Worm (Caenorhabditis elegans): ENCODE data around the gene oct-2.

Gene oct-2

ce11 chrX:11324240-11324639 is 22.0 kb upstream of the oct-2 start, which contains the start of gene asm-2:
TSS of gene asm-2 (minus strand) at chrX:11324251.
- TF ChIP-seq ceh-20 (GFP tag; IDR thresholded peaks at IDR 0.05) (no peak), tra-1 (GFP tag; IDR thresholded peaks at IDR 0.05) (peak; percentile 36; the same call in 1 of the 2 replicates), unc-130 (GFP tag; optimal IDR thresholded peaks at IDR 0.05) (no peak), dmd-6 (GFP tag; IDR thresholded peaks at IDR 0.05) (peak; percentile 63), pqm-1 (tag; optimal IDR thresholded peaks at IDR 0.05) (peak; percentile 98), nhr-28 (tag; optimal IDR thresholded peaks at IDR 0.05) (peak; percentile 87), F10B5.3 (tag; optimal IDR thresholded peaks at IDR 0.05) (no peak), T26A8.4 (GFP tag; IDR thresholded peaks at IDR 0.05) (no peak), gei-8 (GFP tag; optimal IDR thresholded peaks at IDR 0.05) (no peak), spr-1 (tag; optimal IDR thresholded peaks at IDR 0.05) (no peak), daf-16 (GFP tag; optimal IDR thresholded peaks at IDR 0.05) (no peak), daf-16 (tag; optimal IDR thresholded peaks at IDR 0.05) (peak; percentile 88), lin-1 (GFP tag; IDR thresholded peaks at IDR 0.05) (no peak), lin-38 (GFP tag; IDR thresholded peaks at IDR 0.05) (no peak), mdl-1 (tag; optimal IDR thresholded peaks at IDR 0.05) (peak in 1 of 2 experiments; percentile 29), nhr-48 (tag; optimal IDR thresholded peaks at IDR 0.05) (no peak), madf-9 (GFP tag; conservative IDR thresholded peaks at IDR 0.05) (no peak), lin-13 (GFP tag; optimal IDR thresholded peaks at IDR 0.05) (no peak), fos-1 (tag; optimal IDR thresholded peaks at IDR 0.05) (no peak), snpc-4 (tag; optimal IDR thresholded peaks at IDR 0.05) (no peak), skn-1 (tag; optimal IDR thresholded peaks at IDR 0.05) (no peak), nhr-77 (tag; optimal IDR thresholded peaks at IDR 0.05) (peak; percentile 57), sdz-12 (GFP tag; optimal IDR thresholded peaks at IDR 0.05) (no peak), ceh-82 (tag; optimal IDR thresholded peaks at IDR 0.05) (no peak), tag-97 (GFP tag; IDR thresholded peaks at IDR 0.05) (no peak), mxl-3 (GFP tag; optimal IDR thresholded peaks at IDR 0.05) (peak; percentile 68), nhr-102 (tag; optimal IDR thresholded peaks at IDR 0.05) (no peak)

ce11 chrX:11326827-11327226 is 19.4 kb upstream of the oct-2 start, which contains the start of gene ZK455.5:
TSS of gene ZK455.5 (minus strand) at chrX:11326927.
- TF ChIP-seq ceh-28 (tag; optimal IDR thresholded peaks at IDR 0.05) (no peak), dmd-9 (GFP tag; IDR thresholded peaks at IDR 0.05) (no peak), hif-1 (tag; optimal IDR thresholded peaks at IDR 0.05) (no peak), attf-4 (tag; optimal IDR thresholded peaks at IDR 0.05) (no peak), lin-29 (GFP tag; IDR thresholded peaks at IDR 0.05) (no peak), lir-3 (tag; optimal IDR thresholded peaks at IDR 0.05) (no peak), dve-1 (tag; optimal IDR thresholded peaks at IDR 0.05; ENCODE audit: insufficient read depth) (no peak), mep-1 (tag; optimal IDR thresholded peaks at IDR 0.05) (no peak), nhr-77 (tag; optimal IDR thresholded peaks at IDR 0.05) (no peak), F26F4.8 (GFP tag; conservative IDR thresholded peaks at IDR 0.05) (no peak), rbr-2 (tag; optimal IDR thresholded peaks at IDR 0.05) (no peak), ZK546.5 (tag; optimal IDR thresholded peaks at IDR 0.05) (no peak)

- no peak for TF ChIP-seq R02D3.7 (tag; optimal IDR thresholded peaks at IDR 0.05)
- no peak for TF ChIP-seq dmd-6 (GFP tag; IDR thresholded peaks at IDR 0.05)
- no peak for TF ChIP-seq nhr-42 (GFP tag; IDR thresholded peaks at IDR 0.05)
- TF ChIP-seq ctbp-1 (GFP tag; IDR thresholded peaks at IDR 0.05), result no peak
- TF ChIP-seq pqm-1 (tag; optimal IDR thresholded peaks at IDR 0.05), result no peak
- no peak for TF ChIP-seq mdl-1 (tag; optimal IDR thresholded peaks at IDR 0.05)
- TF ChIP-seq jun-1 (tag; optimal IDR thresholded peaks at IDR 0.05), result no peak
Measured at ce11 chrX:11328710-11329109, 17.5 kb upstream of the oct-2 start.

Data from whole organism, L4 larva.